Fruit fly (Drosophila melanogaster): ENCODE measurements around the gene Naa30A.

Gene Naa30A

DNA sequence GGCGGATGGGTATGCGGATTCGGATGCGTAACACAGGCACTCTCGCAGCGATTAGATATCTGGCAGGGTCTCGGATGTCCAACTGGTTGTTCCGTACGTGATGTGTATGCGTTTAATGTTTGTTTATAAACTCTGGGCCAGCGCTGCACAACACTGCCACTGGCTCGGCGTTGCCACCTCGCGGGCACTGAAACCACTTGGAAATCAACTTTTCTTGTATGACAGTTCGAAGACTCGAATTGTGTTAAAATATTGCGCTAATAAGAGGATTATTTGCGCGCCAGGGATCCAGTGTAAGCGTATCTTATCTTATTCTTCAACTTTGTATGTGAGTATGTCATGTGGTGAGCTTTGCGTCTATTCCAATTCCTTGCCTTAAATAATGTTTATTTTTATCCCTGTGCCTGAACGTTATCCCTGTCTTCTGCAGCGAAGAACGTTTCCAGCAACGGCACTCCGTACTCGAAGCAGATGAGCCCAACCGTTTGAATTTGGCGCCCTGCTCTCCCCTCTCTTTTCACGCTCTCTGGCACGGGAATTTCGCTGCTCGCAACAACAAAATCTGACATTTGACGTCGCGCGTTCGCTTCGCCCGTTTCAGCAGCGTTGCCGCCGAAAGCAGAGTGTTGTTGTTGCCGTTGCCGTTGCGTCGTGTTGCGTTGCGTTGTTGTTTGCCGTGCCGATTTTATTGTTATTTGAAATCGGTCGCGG, 38.6 kb downstream of the Naa30A start, which contains the start of the genes CG3719 and CG32813 (continued):
- TF ChIP-seq CG8089 (GFP tag; optimal IDR thresholded peaks at IDR 0.05) (no peak), her (GFP tag; optimal IDR thresholded peaks at IDR 0.05) (peak; percentile 66), tio (GFP tag; optimal IDR thresholded peaks at IDR 0.05) (no peak), Elba2 (GFP tag; optimal IDR thresholded peaks at IDR 0.05) (peak; percentile 77), Asciz (GFP tag; optimal IDR thresholded peaks at IDR 0.05) (no peak), twi (tag; optimal IDR thresholded peaks at IDR 0.05) (no peak), sr (GFP tag; IDR thresholded peaks at IDR 0.05) (no peak), org-1 (GFP tag; optimal IDR thresholded peaks at IDR 0.05) (no peak), crol (GFP tag; IDR thresholded peaks at IDR 0.05) (no peak; the same call in 1 of the 2 replicates), CG10959 (GFP tag; IDR thresholded peaks at IDR 0.05) (no peak), zf30C (GFP tag; optimal IDR thresholded peaks at IDR 0.05) (no peak), fru (optimal IDR thresholded peaks at IDR 0.05) (no peak), bsh (GFP tag; optimal IDR thresholded peaks at IDR 0.05) (no peak), CG10321 (GFP tag; IDR thresholded peaks at IDR 0.05) (no peak), CG6813 (GFP tag; optimal IDR thresholded peaks at IDR 0.05) (no peak), Antp (GFP tag; optimal IDR thresholded peaks at IDR 0.05) (peak; percentile 36), kay (GFP tag; optimal IDR thresholded peaks at IDR 0.05) (peak; percentile 29), Tbp (GFP tag; optimal IDR thresholded peaks at IDR 0.05) (no peak), seq (GFP tag; IDR thresholded peaks at IDR 0.05) (no peak), CG4707 (GFP tag; optimal IDR thresholded peaks at IDR 0.05) (no peak), zen (tag; optimal IDR thresholded peaks at IDR 0.05) (no peak), CG4360 (GFP tag; IDR thresholded peaks at IDR 0.05) (peak; percentile 95), Adf1 (GFP tag; IDR thresholded peaks at IDR 0.05) (0 out of 2 replicates have a peak, but pooled peaks have one; percentile 21), Usf (GFP tag; optimal IDR thresholded peaks at IDR 0.05) (no peak), dmrt99B (tag; optimal IDR thresholded peaks at IDR 0.05) (no peak), PHDP (tag; optimal IDR thresholded peaks at IDR 0.05) (no peak), D19B (GFP tag; optimal IDR thresholded peaks at IDR 0.05) (no peak), ATbp (GFP tag; optimal IDR thresholded peaks at IDR 0.05) (no peak), gcm (GFP tag; optimal IDR thresholded peaks at IDR 0.05) (no peak), CG7786 (GFP tag; optimal IDR thresholded peaks at IDR 0.05) (peak; percentile 49), CG11723 (GFP tag; optimal IDR thresholded peaks at IDR 0.05) (no peak), ham (GFP tag; IDR thresholded peaks at IDR 0.05) (no peak), ind (GFP tag; optimal IDR thresholded peaks at IDR 0.05) (peak; percentile 49), CG13296 (GFP tag; optimal IDR thresholded peaks at IDR 0.05) (no peak), ems (GFP tag; optimal IDR thresholded peaks at IDR 0.05) (peak; percentile 42), CG17829 (tag; optimal IDR thresholded peaks at IDR 0.05) (peak; percentile 22), sug (tag; optimal IDR thresholded peaks at IDR 0.05) (peak; percentile 25), CG6175 (GFP tag; IDR thresholded peaks at IDR 0.05) (0 out of 3 replicates have a peak, but pooled peaks have one; percentile 10), pfk (GFP tag; optimal IDR thresholded peaks at IDR 0.05) (no peak), CG3995 (GFP tag; optimal IDR thresholded peaks at IDR 0.05) (peak; percentile 35), zfh1 (GFP tag; IDR thresholded peaks at IDR 0.05) (peak; percentile 35; the same call in 1 of the 3 replicates), Oli (tag; optimal IDR thresholded peaks at IDR 0.05) (peak; percentile 1), hth (optimal IDR thresholded peaks at IDR 0.05) (no peak), br (optimal IDR thresholded peaks at IDR 0.05) (no peak), CG14710 (tag; optimal IDR thresholded peaks at IDR 0.05) (peak; percentile 44), scrt (GFP tag; optimal IDR thresholded peaks at IDR 0.05) (peak; percentile 89), Deaf1 (tag; optimal IDR thresholded peaks at IDR 0.05) (peak; percentile 36), Myb (GFP tag; optimal IDR thresholded peaks at IDR 0.05) (peak; percentile 64), luna (GFP tag; optimal IDR thresholded peaks at IDR 0.05) (no peak), CG7271 (tag; optimal IDR thresholded peaks at IDR 0.05) (no peak), NFAT (GFP tag; IDR thresholded peaks at IDR 0.05) (peak; percentile 65)

Data from whole organism, embryonic.